Fruit fly (Drosophila melanogaster) whole organism, embryonic: Measurements from ENCODE around the gene CG6178.

Experiments
- Asciz ChIP-seq: fragments of 200-800 bp; sonication (Bioruptor generic); optimal IDR thresholded peaks from 2 replicates; lab custom pipeline; 2017; ENCODE audit warnings: missing biosample characterization, mild to moderate bottlenecking, missing genetic modification characterization, missing genetic modification reagents
- Awh ChIP-seq: fragments of 200-800 bp; sonication (Bioruptor generic); IDR thresholded peaks from 2 replicates; pipeline ENCODE4, ENCODE4 v1.3.6; 2022; ENCODE audit warnings: missing biosample characterization, missing genetic modification characterization
- Bgb ChIP-seq: fragments of 200-800 bp; sonication (Bioruptor generic); IDR thresholded peaks from 2 replicates; pipeline ENCODE4 v1.3.6; 2022; ENCODE audit warnings: missing biosample characterization, missing genetic modification characterization; ENCODE audit not compliant: partially characterized antibody
- CG10959 ChIP-seq: fragments of 200-800 bp; sonication (Bioruptor generic); IDR thresholded peaks from 2 replicates; pipeline ENCODE4 v1.3.6; 2022; ENCODE audit warnings: missing biosample characterization, missing genetic modification characterization
- CG11085 ChIP-seq: fragments of 200-800 bp; sonication (Bioruptor generic); IDR thresholded peaks from 2 replicates; pipeline ENCODE4 v1.3.6; 2022; ENCODE audit warnings: missing biosample characterization, missing genetic modification characterization
- CG12391 ChIP-seq: fragments of 200-800 bp; sonication (Bioruptor generic); optimal IDR thresholded peaks from 3 replicates; lab custom pipeline; 2018; ENCODE audit warnings: missing biosample characterization, mild to moderate bottlenecking, missing genetic modification characterization, moderate library complexity
- CG13287 ChIP-seq: fragments of 200-800 bp; sonication (Bioruptor generic); IDR thresholded peaks from 2 replicates; pipeline ENCODE4 v1.3.6; 2022; ENCODE audit warnings: missing biosample characterization, missing genetic modification characterization; ENCODE audit not compliant: partially characterized antibody
- CG13894 ChIP-seq: fragments of 200-800 bp; sonication (Bioruptor generic); optimal IDR thresholded peaks from 3 replicates; lab custom pipeline; 2018; ENCODE audit warnings: missing biosample characterization, mild to moderate bottlenecking, missing genetic modification characterization, moderate library complexity
- CG1529 ChIP-seq: fragments of 200-800 bp; sonication (Bioruptor generic); optimal IDR thresholded peaks from 3 replicates; lab custom pipeline; 2018; ENCODE audit warnings: missing biosample characterization, missing genetic modification characterization
- CG17829 ChIP-seq: fragments of 200-800 bp; optimal IDR thresholded peaks from 2 replicates; lab custom pipeline; 2019; ENCODE audit warnings: missing biosample characterization, mild to moderate bottlenecking, missing genetic modification characterization, moderate library complexity
- CG18599 ChIP-seq: fragments of 200-800 bp; sonication (Bioruptor generic); optimal IDR thresholded peaks from 3 replicates; lab custom pipeline; 2017; ENCODE audit warnings: missing biosample characterization, missing genetic modification characterization, mild to moderate bottlenecking, moderate library complexity, missing genetic modification reagents
- CG2202 ChIP-seq: fragments of 200-800 bp; sonication (Bioruptor generic); optimal IDR thresholded peaks from 2 replicates; lab custom pipeline; 2018; ENCODE audit warnings: missing biosample characterization, mild to moderate bottlenecking, missing genetic modification characterization
- CG31388 ChIP-seq: fragments of 200-800 bp; sonication (Bioruptor generic); optimal IDR thresholded peaks from 2 replicates; lab custom pipeline; 2016; ENCODE audit warnings: missing biosample characterization, missing genetic modification characterization
- CG33213 ChIP-seq: fragments of 200-800 bp; sonication (Bioruptor generic); optimal IDR thresholded peaks from 3 replicates; lab custom pipeline; 2016; ENCODE audit warnings: missing biosample characterization, missing genetic modification characterization
- CG3847 ChIP-seq: fragments of 200-800 bp; sonication (Bioruptor generic); IDR thresholded peaks from 2 replicates; pipeline ENCODE4 v1.3.6; 2022; ENCODE audit warnings: missing biosample characterization, missing genetic modification characterization
- CG4282 ChIP-seq: fragments of 200-800 bp; sonication (Bioruptor generic); optimal IDR thresholded peaks from 2 replicates; lab custom pipeline; 2016; ENCODE audit warnings: missing biosample characterization, missing genetic modification characterization
- CG4730 ChIP-seq: fragments of 200-800 bp; sonication (Bioruptor generic); IDR thresholded peaks from 2 replicates; pipeline ENCODE4 v1.3.6; 2022; ENCODE audit warnings: missing biosample characterization, missing genetic modification characterization
- CG6854 ChIP-seq: fragments of 200-800 bp; sonication (Bioruptor generic); optimal IDR thresholded peaks from 3 replicates; lab custom pipeline; 2017; ENCODE audit warnings: missing biosample characterization, mild to moderate bottlenecking, missing genetic modification characterization
- CG7786 ChIP-seq: fragments of 200-800 bp; sonication (Bioruptor generic); optimal IDR thresholded peaks from 2 replicates; lab custom pipeline; 2016; ENCODE audit warnings: missing biosample characterization, missing genetic modification characterization
- CG7928 ChIP-seq: fragments of 200-800 bp; sonication (Bioruptor generic); optimal IDR thresholded peaks from 2 replicates; lab custom pipeline; 2017; ENCODE audit warnings: missing biosample characterization, mild to moderate bottlenecking, missing genetic modification characterization
- CG9215 ChIP-seq: fragments of 200-800 bp; sonication (Bioruptor generic); IDR thresholded peaks from 2 replicates; pipeline ENCODE4 v1.3.6; 2022; ENCODE audit warnings: missing biosample characterization, missing genetic modification characterization
- Doc3 ChIP-seq: fragments of 200-800 bp; sonication (Bioruptor generic); IDR thresholded peaks from 3 replicates; pipeline ENCODE4 v1.3.6; 2022; ENCODE audit warnings: missing biosample characterization, missing genetic modification characterization; ENCODE audit not compliant: partially characterized antibody
- Lim3 ChIP-seq: fragments of 200-800 bp; sonication (Bioruptor generic); IDR thresholded peaks from 2 replicates; pipeline ENCODE4 v1.3.6; 2022; ENCODE audit warnings: missing biosample characterization, missing genetic modification characterization
- MTF-1 ChIP-seq: fragments of 200-800 bp; sonication (Bioruptor generic); optimal IDR thresholded peaks from 2 replicates; lab custom pipeline; 2018; ENCODE audit warnings: missing biosample characterization, mild to moderate bottlenecking, missing genetic modification characterization, borderline replicate concordance
- Meics ChIP-seq: fragments of 200-800 bp; sonication (Bioruptor generic); optimal IDR thresholded peaks from 2 replicates; lab custom pipeline; 2017; ENCODE audit warnings: missing biosample characterization, mild to moderate bottlenecking, missing genetic modification characterization
- Oli ChIP-seq: fragments of 200-800 bp; sonication (Bioruptor generic); optimal IDR thresholded peaks from 2 replicates; lab custom pipeline; 2018; ENCODE audit warnings: missing biosample characterization, mild to moderate bottlenecking, missing genetic modification characterization, moderate library complexity
- Vsx1 ChIP-seq: fragments of 200-800 bp; sonication (Bioruptor generic); optimal IDR thresholded peaks from 2 replicates; lab custom pipeline; 2017; ENCODE audit warnings: missing biosample characterization, mild to moderate bottlenecking, missing genetic modification characterization, missing genetic modification reagents
- ara ChIP-seq: fragments of 200-800 bp; sonication (Bioruptor generic); IDR thresholded peaks from 2 replicates; pipeline ENCODE4 v1.3.6; 2022; ENCODE audit warnings: missing biosample characterization, missing genetic modification characterization
- az2 ChIP-seq: fragments of 200-800 bp; sonication (Bioruptor generic); optimal IDR thresholded peaks from 3 replicates; lab custom pipeline; 2016; ENCODE audit warnings: missing biosample characterization, missing genetic modification characterization
- bbx ChIP-seq: fragments of 200-800 bp; sonication (Bioruptor generic); IDR thresholded peaks from 2 replicates; pipeline ENCODE4 v1.3.6; 2022; ENCODE audit warnings: missing biosample characterization, missing genetic modification characterization; ENCODE audit not compliant: partially characterized antibody
- bigmax ChIP-seq: fragments of 200-800 bp; sonication (Bioruptor generic); optimal IDR thresholded peaks from 2 replicates; lab custom pipeline; 2018; ENCODE audit warnings: missing biosample characterization, mild to moderate bottlenecking, missing genetic modification characterization
- br ChIP-seq: fragments of >200 bp; optimal IDR thresholded peaks from 2 replicates; lab custom pipeline; 2017
- bsh ChIP-seq, 2 experiments: fragments of 200-800 bp; sonication (Bioruptor generic); optimal IDR thresholded peaks; 2 replicates each; lab custom pipeline; 2017 to 2018; ENCODE audit warnings: mild to moderate bottlenecking in 2 of 2, missing biosample characterization in 2 of 2, missing genetic modification characterization in 2 of 2, moderate library complexity in 1 of 2
- crc ChIP-seq: fragments of 200-800 bp; sonication (Bioruptor generic); optimal IDR thresholded peaks from 2 replicates; lab custom pipeline; 2016; ENCODE audit warnings: missing biosample characterization, missing genetic modification characterization
- crp ChIP-seq, 2 experiments: fragments of 200-800 bp; sonication (Bioruptor generic); optimal IDR thresholded peaks; 2 replicates in 1 of 2; 3 replicates in 1 of 2; lab custom pipeline; 2017; ENCODE audit warnings: missing biosample characterization in 2 of 2, missing genetic modification characterization in 2 of 2, mild to moderate bottlenecking in 1 of 2, moderate library complexity in 1 of 2
- esg ChIP-seq: fragments of 200-800 bp; sonication (Bioruptor generic); conservative IDR thresholded peaks from 2 replicates; pipeline ENCODE4 v1.3.6; 2022; ENCODE audit warnings: missing biosample characterization, missing genetic modification characterization
- fd96Cb ChIP-seq: fragments of 200-800 bp; sonication (Bioruptor generic); optimal IDR thresholded peaks from 2 replicates; lab custom pipeline; 2018; ENCODE audit warnings: missing biosample characterization, mild to moderate bottlenecking, missing genetic modification characterization, moderate library complexity
- fru ChIP-seq: fragments of >200 bp; optimal IDR thresholded peaks from 2 replicates; lab custom pipeline; 2017
- fu2 ChIP-seq: fragments of 200-800 bp; sonication (Bioruptor generic); optimal IDR thresholded peaks from 2 replicates; lab custom pipeline; 2016; ENCODE audit warnings: missing biosample characterization, missing genetic modification characterization
- grn ChIP-seq: fragments of 200-800 bp; sonication (Bioruptor generic); optimal IDR thresholded peaks from 3 replicates; lab custom pipeline; 2017; ENCODE audit warnings: missing biosample characterization, missing genetic modification characterization
- ind ChIP-seq: fragments of 200-800 bp; sonication (Bioruptor generic); optimal IDR thresholded peaks from 3 replicates; lab custom pipeline; 2016; ENCODE audit warnings: missing biosample characterization, missing genetic modification characterization
- inv ChIP-seq: fragments of 200-800 bp; sonication (Bioruptor generic); IDR thresholded peaks from 2 replicates; pipeline ENCODE4 v1.3.6; 2022; ENCODE audit warnings: missing biosample characterization, missing genetic modification characterization; ENCODE audit not compliant: partially characterized antibody
- nerfin-2 ChIP-seq: fragments of 200-800 bp; sonication (Bioruptor generic); IDR thresholded peaks from 2 replicates; pipeline ENCODE4 v1.3.6; 2022; ENCODE audit warnings: missing biosample characterization, missing genetic modification characterization; ENCODE audit not compliant: partially characterized antibody
- pita ChIP-seq: fragments of 200-800 bp; sonication (Bioruptor generic); optimal IDR thresholded peaks from 2 replicates; lab custom pipeline; 2017; ENCODE audit warnings: missing biosample characterization, mild to moderate bottlenecking, missing genetic modification characterization
- pzg ChIP-seq: fragments of 200-800 bp; sonication (Bioruptor generic); optimal IDR thresholded peaks from 3 replicates; lab custom pipeline; 2018; ENCODE audit warnings: missing biosample characterization, mild to moderate bottlenecking, missing genetic modification characterization, moderate library complexity
- schlank ChIP-seq: fragments of 200-800 bp; sonication (Bioruptor generic); optimal IDR thresholded peaks from 2 replicates; lab custom pipeline; 2018; ENCODE audit warnings: missing biosample characterization, mild to moderate bottlenecking, missing genetic modification characterization
- so ChIP-seq: fragments of 200-800 bp; sonication (Bioruptor generic); IDR thresholded peaks from 3 replicates; pipeline ENCODE4 v1.3.6; 2022; ENCODE audit warnings: missing biosample characterization, missing genetic modification characterization
- sob ChIP-seq: fragments of 200-800 bp; sonication (Bioruptor generic); IDR thresholded peaks from 2 replicates; pipeline ENCODE4 v1.3.6; 2022; ENCODE audit warnings: missing biosample characterization, missing genetic modification characterization
- tap ChIP-seq: fragments of 200-800 bp; optimal IDR thresholded peaks from 3 replicates; lab custom pipeline; 2019; ENCODE audit warnings: missing biosample characterization, mild to moderate bottlenecking, missing genetic modification characterization, moderate library complexity
- tin ChIP-seq: fragments of 200-800 bp; sonication (Bioruptor generic); optimal IDR thresholded peaks from 3 replicates; lab custom pipeline; 2016; ENCODE audit warnings: missing biosample characterization, missing genetic modification characterization
- trem ChIP-seq: fragments of 200-800 bp; optimal IDR thresholded peaks from 3 replicates; lab custom pipeline; 2019; ENCODE audit warnings: missing biosample characterization, mild to moderate bottlenecking, missing genetic modification characterization, moderate library complexity

Gene CG6178

DNA sequence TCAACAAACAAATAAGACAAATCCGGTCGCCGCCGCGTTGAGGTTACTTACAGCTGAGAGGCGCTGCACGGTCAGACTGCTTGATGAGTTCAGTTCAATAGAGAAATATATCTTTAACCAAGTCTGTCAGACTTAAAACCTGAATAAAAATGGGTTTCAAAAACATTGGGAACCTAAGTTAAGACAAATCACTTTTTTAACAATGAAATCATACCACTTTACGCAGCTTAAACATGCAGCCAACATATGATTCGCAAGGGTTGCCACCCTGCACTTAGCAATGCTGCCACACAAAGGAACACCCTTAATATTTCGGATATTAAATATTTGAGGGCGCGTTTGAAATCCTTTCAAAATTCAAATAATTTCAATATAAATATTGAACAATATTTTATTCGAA lies 36.5 kb downstream of the CG6178 start, which contains the start of gene CG5515 (continued):
- peak; percentile 50; the same call in 1 of the 2 replicates for TF ChIP-seq Lim3
- no peak for TF ChIP-seq pita (GFP tag; lab: Kevin White, UChicago)
- peak; percentile 79; the same call in 1 of the 3 replicates for TF ChIP-seq so
- TF ChIP-seq CG13287 (GFP tag; lab: Robert Waterston, UW) = peak; percentile 89
- TF ChIP-seq Awh (GFP tag; lab: Robert Waterston, UW) = no peak
- TF ChIP-seq CG12391 (tag; lab: Kevin White, UChicago) = peak; percentile 85
- TF ChIP-seq inv (GFP tag; lab: Robert Waterston, UW) = peak; percentile 81
- TF ChIP-seq Vsx1 = no peak
- peak; percentile 87 for TF ChIP-seq esg (GFP tag; lab: Robert Waterston, UW)
- TF ChIP-seq CG9215 = peak; percentile 64
- TF ChIP-seq Asciz (GFP tag; lab: Kevin White, UChicago) = no peak
- TF ChIP-seq crc (GFP tag; lab: Kevin White, UChicago) = no peak
- peak; percentile 92 for TF ChIP-seq sob
- TF ChIP-seq fu2 (GFP tag; lab: Kevin White, UChicago) = peak; percentile 87
- no peak for TF ChIP-seq fru (lab: Kevin White, UChicago)
- no peak for TF ChIP-seq CG1529 (GFP tag; lab: Kevin White, UChicago)
- TF ChIP-seq crp (GFP tag; optimal IDR thresholded peaks at IDR 0.05; lab: Kevin White, UChicago) = peak; percentile 53 to 91
- TF ChIP-seq CG18599 (GFP tag; lab: Kevin White, UChicago) = no peak
- TF ChIP-seq trem (tag; lab: Kevin White, UChicago) = peak; percentile 54
- TF ChIP-seq ind (GFP tag; lab: Kevin White, UChicago) = peak; percentile 66
- TF ChIP-seq Doc3 (GFP tag; lab: Robert Waterston, UW) = peak; percentile 58; the same call in 1 of the 3 replicates
- TF ChIP-seq CG33213 (GFP tag; lab: Kevin White, UChicago) = peak; percentile 74
- TF ChIP-seq MTF-1 (GFP tag; lab: Kevin White, UChicago) = no peak
- no peak for TF ChIP-seq tap (tag; lab: Kevin White, UChicago)
- TF ChIP-seq tin = peak; percentile 72
- TF ChIP-seq CG7786 (GFP tag; lab: Kevin White, UChicago) = peak; percentile 80
- peak; percentile 88 for TF ChIP-seq nerfin-2
- peak; percentile 77 for TF ChIP-seq Bgb
- no peak for TF ChIP-seq CG31388
- peak; percentile 53; the same call in 1 of the 2 replicates for TF ChIP-seq bbx (GFP tag; lab: Robert Waterston, UW)
- peak; percentile 63 for TF ChIP-seq az2
- no peak for TF ChIP-seq CG2202 (tag; lab: Kevin White, UChicago)
- peak; percentile 57 for TF ChIP-seq Oli (tag; lab: Kevin White, UChicago)
- peak; percentile 49 for TF ChIP-seq fd96Cb (tag; lab: Kevin White, UChicago)
- TF ChIP-seq CG11085 (GFP tag; lab: Robert Waterston, UW) = peak; percentile 69
- TF ChIP-seq Meics = peak; percentile 58
- TF ChIP-seq CG3847 (GFP tag; lab: Robert Waterston, UW) = peak; percentile 91
- peak in 1 of 2 experiments; percentile 68 for TF ChIP-seq bsh (GFP tag; optimal IDR thresholded peaks at IDR 0.05; lab: Kevin White, UChicago)
- peak; percentile 66 for TF ChIP-seq CG17829 (tag; lab: Kevin White, UChicago)
- TF ChIP-seq bigmax (GFP tag; lab: Kevin White, UChicago) = peak; percentile 67
- TF ChIP-seq br (lab: Kevin White, UChicago) = no peak
- no peak for TF ChIP-seq CG6854
- peak; percentile 80 for TF ChIP-seq ara
- no peak for TF ChIP-seq CG13894 (tag; lab: Kevin White, UChicago)
- no peak for TF ChIP-seq grn (GFP tag; lab: Kevin White, UChicago)
- TF ChIP-seq CG4282 (GFP tag; lab: Kevin White, UChicago) = peak; percentile 78
- TF ChIP-seq schlank (tag; lab: Kevin White, UChicago) = no peak
- peak; percentile 75 for TF ChIP-seq CG4730 (GFP tag; lab: Robert Waterston, UW)
- peak; percentile 2 for TF ChIP-seq CG7928 (GFP tag; lab: Kevin White, UChicago)
- peak; percentile 61 for TF ChIP-seq CG10959 (GFP tag; lab: Robert Waterston, UW)
- peak; percentile 57 for TF ChIP-seq pzg (GFP tag; lab: Kevin White, UChicago)
